Fruit fly (Drosophila melanogaster) whole organism, embryonic: ENCODE data around the gene ATPsynB.

ENCODE experiments used
- ATbp ChIP-seq: fragments of 200-800 bp; sonication (Bioruptor generic); optimal IDR thresholded peaks from 2 replicates; lab custom pipeline; 2017; ENCODE audit warnings: missing biosample characterization, mild to moderate bottlenecking, missing genetic modification characterization, missing genetic modification reagents
- Ada2b ChIP-seq: fragments of 200-800 bp; sonication (Bioruptor generic); IDR thresholded peaks from 2 replicates; pipeline ENCODE4 v1.3.6; 2022; ENCODE audit warnings: missing biosample characterization, missing genetic modification characterization
- Adf1 ChIP-seq: fragments of 200-800 bp; sonication (Bioruptor generic); IDR thresholded peaks from 2 replicates; pipeline ENCODE4 v1.3.6; 2022; ENCODE audit warnings: missing biosample characterization, missing genetic modification characterization
- CG10267 ChIP-seq: fragments of 200-800 bp; sonication (Bioruptor generic); optimal IDR thresholded peaks from 2 replicates; lab custom pipeline; 2018; ENCODE audit warnings: missing biosample characterization, mild to moderate bottlenecking, missing genetic modification characterization, moderate library complexity
- CG11695 ChIP-seq: fragments of 200-800 bp; sonication (Bioruptor generic); IDR thresholded peaks from 3 replicates; pipeline ENCODE4 v1.3.6; 2022; ENCODE audit warnings: missing biosample characterization, missing genetic modification characterization
- CG12155 ChIP-seq: fragments of 200-800 bp; sonication (Bioruptor generic); optimal IDR thresholded peaks from 3 replicates; lab custom pipeline; 2016; ENCODE audit warnings: missing biosample characterization, missing genetic modification characterization
- CG12391 ChIP-seq: fragments of 200-800 bp; sonication (Bioruptor generic); optimal IDR thresholded peaks from 3 replicates; lab custom pipeline; 2018; ENCODE audit warnings: missing biosample characterization, mild to moderate bottlenecking, missing genetic modification characterization, moderate library complexity
- CG14441 ChIP-seq: fragments of 200-800 bp; sonication (Bioruptor generic); IDR thresholded peaks from 2 replicates; pipeline ENCODE4 v1.3.6; 2022; ENCODE audit warnings: missing biosample characterization, missing genetic modification characterization
- CG32532 ChIP-seq: fragments of 200-800 bp; sonication (Bioruptor generic); IDR thresholded peaks from 2 replicates; pipeline ENCODE4 v1.3.6; 2022; ENCODE audit warnings: missing biosample characterization, missing genetic modification characterization
- CG3407 ChIP-seq: fragments of 200-800 bp; sonication (Bioruptor generic); optimal IDR thresholded peaks from 2 replicates; lab custom pipeline; 2018; ENCODE audit warnings: missing biosample characterization, mild to moderate bottlenecking, missing genetic modification characterization
- CG4360 ChIP-seq: fragments of 200-800 bp; sonication (Bioruptor generic); IDR thresholded peaks from 2 replicates; pipeline ENCODE4 v1.3.6; 2022; ENCODE audit warnings: missing biosample characterization, missing genetic modification characterization
- CG5245 ChIP-seq: fragments of 200-800 bp; sonication (Bioruptor generic); optimal IDR thresholded peaks from 3 replicates; lab custom pipeline; 2016; ENCODE audit warnings: missing biosample characterization, missing genetic modification characterization
- CG6175 ChIP-seq: fragments of 200-800 bp; sonication (Bioruptor generic); IDR thresholded peaks from 3 replicates; pipeline ENCODE4 v1.3.6; 2022; ENCODE audit warnings: missing biosample characterization, missing genetic modification characterization
- CG6683 ChIP-seq: fragments of 200-800 bp; sonication (Bioruptor generic); optimal IDR thresholded peaks from 2 replicates; lab custom pipeline; 2017; ENCODE audit warnings: missing biosample characterization, mild to moderate bottlenecking, missing genetic modification characterization, missing genetic modification reagents
- CG6689 ChIP-seq: fragments of 200-800 bp; sonication (Bioruptor generic); IDR thresholded peaks from 2 replicates; pipeline ENCODE4 v1.3.6; 2022; ENCODE audit warnings: missing biosample characterization, missing genetic modification characterization
- CG6791 ChIP-seq: fragments of 200-800 bp; sonication (Bioruptor generic); IDR thresholded peaks from 3 replicates; pipeline ENCODE4 v1.3.6; 2022; ENCODE audit warnings: missing biosample characterization, missing genetic modification characterization; ENCODE audit not compliant: partially characterized antibody
- CG8388 ChIP-seq: fragments of 200-800 bp; sonication (Bioruptor generic); optimal IDR thresholded peaks from 2 replicates; lab custom pipeline; 2019; ENCODE audit warnings: missing biosample characterization, mild to moderate bottlenecking, missing genetic modification characterization, moderate library complexity
- CG9215 ChIP-seq: fragments of 200-800 bp; sonication (Bioruptor generic); IDR thresholded peaks from 2 replicates; pipeline ENCODE4 v1.3.6; 2022; ENCODE audit warnings: missing biosample characterization, missing genetic modification characterization
- Ets97D ChIP-seq: fragments of 200-800 bp; sonication (Bioruptor generic); optimal IDR thresholded peaks from 3 replicates; lab custom pipeline; 2016; ENCODE audit warnings: missing biosample characterization, missing genetic modification characterization
- Gug ChIP-seq: fragments of 200-800 bp; sonication (Bioruptor generic); IDR thresholded peaks from 4 replicates; pipeline ENCODE4 v1.3.6; 2022; ENCODE audit warnings: missing biosample characterization, missing genetic modification characterization
- HLH3B ChIP-seq: fragments of 200-800 bp; sonication (Bioruptor generic); IDR thresholded peaks from 2 replicates; pipeline ENCODE4 v1.3.6; 2022; ENCODE audit warnings: missing biosample characterization, missing genetic modification characterization
- Med ChIP-seq: fragments of 200-800 bp; sonication (Bioruptor generic); peaks from one replicate; lab custom pipeline; 2016; ENCODE audit warnings: missing biosample characterization, missing genetic modification characterization, mild to moderate bottlenecking, inconsistent platforms, moderate library complexity
- Nf-YA ChIP-seq: fragments of 200-800 bp; sonication (Bioruptor generic); IDR thresholded peaks from 2 replicates; pipeline ENCODE4 v1.3.6; 2022; ENCODE audit warnings: missing biosample characterization, missing genetic modification characterization
- PHDP ChIP-seq: fragments of 200-800 bp; sonication (Bioruptor generic); optimal IDR thresholded peaks from 3 replicates; lab custom pipeline; 2018; ENCODE audit warnings: missing biosample characterization, mild to moderate bottlenecking, missing genetic modification characterization, moderate library complexity
- Sox100B ChIP-seq: fragments of 200-800 bp; sonication (Bioruptor generic); optimal IDR thresholded peaks from 3 replicates; lab custom pipeline; 2018; ENCODE audit warnings: missing biosample characterization, mild to moderate bottlenecking, missing genetic modification characterization
- ap ChIP-seq: fragments of 200-800 bp; sonication (Bioruptor generic); IDR thresholded peaks from 2 replicates; pipeline ENCODE4 v1.3.6; 2022; ENCODE audit warnings: missing biosample characterization, missing genetic modification characterization
- ase ChIP-seq: fragments of 200-800 bp; sonication (Bioruptor generic); IDR thresholded peaks from 3 replicates; pipeline ENCODE4 v1.3.6; 2022; ENCODE audit warnings: missing biosample characterization, missing genetic modification characterization
- chinmo ChIP-seq: fragments of 200-800 bp; sonication (Bioruptor generic); IDR thresholded peaks from 4 replicates; pipeline ENCODE4 v1.3.6; 2022; ENCODE audit warnings: missing biosample characterization, missing genetic modification characterization; ENCODE audit not compliant: partially characterized antibody
- crp ChIP-seq, 2 experiments: fragments of 200-800 bp; sonication (Bioruptor generic); optimal IDR thresholded peaks; 2 replicates in 1 of 2; 3 replicates in 1 of 2; lab custom pipeline; 2017; ENCODE audit warnings: missing biosample characterization in 2 of 2, missing genetic modification characterization in 2 of 2, mild to moderate bottlenecking in 1 of 2, moderate library complexity in 1 of 2
- cwo ChIP-seq: fragments of 200-800 bp; sonication (Bioruptor generic); optimal IDR thresholded peaks from 3 replicates; lab custom pipeline; 2017; ENCODE audit warnings: missing biosample characterization, missing genetic modification characterization, mild to moderate bottlenecking, moderate library complexity, missing genetic modification reagents
- gem ChIP-seq: fragments of 200-800 bp; sonication (Bioruptor generic); optimal IDR thresholded peaks from 2 replicates; lab custom pipeline; 2019; ENCODE audit warnings: missing biosample characterization, mild to moderate bottlenecking, missing genetic modification characterization, moderate library complexity
- gro ChIP-seq: fragments of 200-800 bp; sonication (Bioruptor generic); optimal IDR thresholded peaks from 2 replicates; lab custom pipeline; 2016; ENCODE audit warnings: missing biosample characterization, missing genetic modification characterization
- hbn ChIP-seq: fragments of 200-800 bp; sonication (Bioruptor generic); IDR thresholded peaks from 2 replicates; pipeline ENCODE4 v1.3.6; 2022; ENCODE audit warnings: missing biosample characterization, missing genetic modification characterization; ENCODE audit not compliant: partially characterized antibody
- onecut ChIP-seq: fragments of 200-800 bp; sonication (Bioruptor generic); IDR thresholded peaks from 2 replicates; pipeline ENCODE4 v1.3.6; 2022; ENCODE audit warnings: missing biosample characterization, missing genetic modification characterization
- otp ChIP-seq: fragments of 200-800 bp; sonication (Bioruptor generic); IDR thresholded peaks from 3 replicates; pipeline ENCODE4, ENCODE4 v1.3.6; 2022; ENCODE audit warnings: missing biosample characterization, missing genetic modification characterization
- prd ChIP-seq, 3 experiments: fragments of >200 bp in 2 of 3; fragments of 200-800 bp in 1 of 3; sonication (Bioruptor generic) in 1 of 3; optimal IDR thresholded peaks in 2 of 3; IDR thresholded peaks in 1 of 3; 2 replicates in 2 of 3; 3 replicates in 1 of 3; pipeline versions ENCODE4 v1.3.6 to Lab custom; 2017 to 2022; ENCODE audit warnings: missing biosample characterization in 1 of 3, missing genetic modification characterization in 1 of 3
- psq ChIP-seq: fragments of 200-800 bp; sonication (Bioruptor generic); optimal IDR thresholded peaks from 2 replicates; lab custom pipeline; 2017; ENCODE audit warnings: missing biosample characterization, missing genetic modification characterization
- ranshi ChIP-seq: fragments of 200-800 bp; sonication (Bioruptor generic); IDR thresholded peaks from 2 replicates; pipeline ENCODE4 v1.3.6; 2022; ENCODE audit warnings: missing biosample characterization, missing genetic modification characterization
- schlank ChIP-seq: fragments of 200-800 bp; sonication (Bioruptor generic); optimal IDR thresholded peaks from 2 replicates; lab custom pipeline; 2018; ENCODE audit warnings: missing biosample characterization, mild to moderate bottlenecking, missing genetic modification characterization
- sens ChIP-seq: fragments of 200-800 bp; sonication (Bioruptor generic); peaks from one replicate; lab custom pipeline; 2016; ENCODE audit warnings: missing biosample characterization, missing genetic modification characterization
- shn ChIP-seq: fragments of 200-800 bp; sonication (Bioruptor generic); optimal IDR thresholded peaks from 3 replicates; lab custom pipeline; 2016; ENCODE audit warnings: missing biosample characterization, missing genetic modification characterization
- slbo ChIP-seq: fragments of 200-800 bp; sonication (Bioruptor generic); IDR thresholded peaks from 2 replicates; pipeline ENCODE4 v1.3.6; 2022; ENCODE audit warnings: missing biosample characterization, missing genetic modification characterization
- slou ChIP-seq: fragments of 200-800 bp; sonication (Bioruptor generic); optimal IDR thresholded peaks from 3 replicates; lab custom pipeline; 2016; ENCODE audit warnings: missing biosample characterization, missing genetic modification characterization
- ssp ChIP-seq: fragments of 200-800 bp; sonication (Bioruptor generic); IDR thresholded peaks from 2 replicates; pipeline ENCODE4 v1.3.6; 2022; ENCODE audit warnings: missing biosample characterization, missing genetic modification characterization
- twi ChIP-seq: fragments of 200-800 bp; optimal IDR thresholded peaks from 2 replicates; lab custom pipeline; 2019; ENCODE audit warnings: missing biosample characterization, mild to moderate bottlenecking, missing genetic modification characterization, moderate library complexity
- unpg ChIP-seq: fragments of 200-800 bp; sonication (Bioruptor generic); optimal IDR thresholded peaks from 3 replicates; lab custom pipeline; 2018; ENCODE audit warnings: missing biosample characterization, mild to moderate bottlenecking, missing genetic modification characterization, moderate library complexity
- wdn ChIP-seq: fragments of 200-800 bp; sonication (Bioruptor generic); IDR thresholded peaks from 2 replicates; pipeline ENCODE4 v1.3.6; 2022; ENCODE audit warnings: missing biosample characterization, missing genetic modification characterization
- wor ChIP-seq: fragments of 200-800 bp; sonication (Bioruptor generic); IDR thresholded peaks from 2 replicates; pipeline ENCODE4 v1.3.6; 2022; ENCODE audit warnings: missing biosample characterization, missing genetic modification characterization

ATPsynB gene

dm6 chr3L:9693552-9694133 lies 36.2 kb upstream of the ATPsynB start (continued):
- no peak for TF ChIP-seq hbn
- TF ChIP-seq psq (GFP tag; lab: Kevin White, UChicago) = no peak
- peak; percentile 60; the same call in 1 of the 2 replicates for TF ChIP-seq CG32532 (GFP tag; lab: Robert Waterston, UW)
- no peak for TF ChIP-seq CG8388 (GFP tag; lab: Kevin White, UChicago)
- 0 out of 2 replicates have a peak, but pooled peaks have one; percentile 20 for TF ChIP-seq ssp (GFP tag; lab: Robert Waterston, UW)
- TF ChIP-seq wdn (GFP tag; lab: Robert Waterston, UW) = 0 out of 2 replicates have a peak, but pooled peaks have one; percentile 35
- no peak for TF ChIP-seq ase
- TF ChIP-seq PHDP (tag; lab: Kevin White, UChicago) = peak; percentile 4
- TF ChIP-seq Ets97D (GFP tag; lab: Kevin White, UChicago) = no peak
- TF ChIP-seq CG4360 (GFP tag; lab: Robert Waterston, UW) = peak; percentile 67
- peak; percentile 38; the same call in 1 of the 2 replicates for TF ChIP-seq slbo
- TF ChIP-seq sens (GFP tag; lab: Kevin White, UChicago) = peak; percentile 71
- TF ChIP-seq twi (tag; lab: Kevin White, UChicago) = no peak
- peak; percentile 39; the same call in 1 of the 2 replicates for TF ChIP-seq CG6689
- TF ChIP-seq gro (GFP tag; lab: Kevin White, UChicago) = no peak
- no peak for TF ChIP-seq shn (GFP tag; lab: Kevin White, UChicago)
- peak; percentile 6; the same call in 1 of the 2 replicates for TF ChIP-seq Adf1 (GFP tag; lab: Robert Waterston, UW)
- peak; percentile 70 for TF ChIP-seq cwo (GFP tag; lab: Kevin White, UChicago)
- TF ChIP-seq HLH3B (GFP tag; lab: Robert Waterston, UW) = no peak; the same call in 1 of the 2 replicates
- peak; percentile 60 for TF ChIP-seq Med
- peak; percentile 5; the same call in 1 of the 2 replicates for TF ChIP-seq CG9215 (GFP tag; lab: Robert Waterston, UW)
- peak in 1 of 2 experiments; percentile 30 for TF ChIP-seq crp (GFP tag; optimal IDR thresholded peaks at IDR 0.05; lab: Kevin White, UChicago)
- TF ChIP-seq CG6683 (GFP tag; lab: Kevin White, UChicago) = no peak
- TF ChIP-seq slou (GFP tag; lab: Kevin White, UChicago) = no peak
- TF ChIP-seq gem = peak; percentile 45
- TF ChIP-seq wor (GFP tag; lab: Robert Waterston, UW) = peak; percentile 37; the same call in 1 of the 2 replicates
- TF ChIP-seq onecut (GFP tag; lab: Robert Waterston, UW) = peak; percentile 31; the same call in 1 of the 2 replicates
- TF ChIP-seq CG12155 (GFP tag; lab: Kevin White, UChicago) = no peak
- TF ChIP-seq CG12391 (tag; lab: Kevin White, UChicago) = peak; percentile 31
- TF ChIP-seq ranshi (GFP tag; lab: Robert Waterston, UW) = 0 out of 2 replicates have a peak, but pooled peaks have one; percentile 9
- TF ChIP-seq schlank (tag; lab: Kevin White, UChicago) = no peak
- TF ChIP-seq unpg = peak; percentile 36
- TF ChIP-seq otp (GFP tag; lab: Robert Waterston, UW) = peak; percentile 33; the same call in 1 of the 3 replicates
- TF ChIP-seq Nf-YA (GFP tag; lab: Robert Waterston, UW) = no peak
- no peak for TF ChIP-seq chinmo (GFP tag; lab: Robert Waterston, UW)
- TF ChIP-seq CG6791 = peak; percentile 52; the same call in 1 of the 3 replicates
- no peak for TF ChIP-seq prd (optimal IDR thresholded peaks at IDR 0.05; lab: Kevin White, UChicago)
- TF ChIP-seq prd (GFP tag; IDR thresholded peaks at IDR 0.05; lab: Robert Waterston, UW) = peak; percentile 43; the same call in 2 of the 3 replicates
- no peak for TF ChIP-seq CG6175
- TF ChIP-seq Gug (GFP tag; lab: Robert Waterston, UW) = 0 out of 4 replicates have a peak, but pooled peaks have one; percentile 19
- 0 out of 2 replicates have a peak, but pooled peaks have one; percentile 26 for TF ChIP-seq ap (GFP tag; lab: Robert Waterston, UW)
- TF ChIP-seq CG11695 = peak; percentile 63; the same call in 2 of the 3 replicates
- 0 out of 2 replicates have a peak, but pooled peaks have one; percentile 28 for TF ChIP-seq Ada2b
- no peak for TF ChIP-seq CG3407 (GFP tag; lab: Kevin White, UChicago)
- TF ChIP-seq Sox100B = peak; percentile 6
- 0 out of 2 replicates have a peak, but pooled peaks have one; percentile 19 for TF ChIP-seq CG14441
- TF ChIP-seq CG10267 = no peak
- TF ChIP-seq ATbp (GFP tag; lab: Kevin White, UChicago) = peak; percentile 9
- TF ChIP-seq CG5245 (GFP tag; lab: Kevin White, UChicago) = no peak
